Fruit fly (Drosophila melanogaster) Kc167 (cell line): Measurements from ENCODE around the gene CG3679.

Experiments used
- Myc ChIP-seq: fragments of >200 bp; optimal IDR thresholded peaks from 2 replicates; lab custom pipeline; 2017; ENCODE audit warnings: missing external identifiers
- Sin3A ChIP-seq: fragments of >200 bp; optimal IDR thresholded peaks from 2 replicates; lab custom pipeline; 2018; ENCODE audit warnings: missing external identifiers
- h ChIP-seq: fragments of >200 bp; optimal IDR thresholded peaks from 3 replicates; lab custom pipeline; 2018; ENCODE audit warnings: missing external identifiers
- insv ChIP-seq: fragments of >200 bp; optimal IDR thresholded peaks from 3 replicates; lab custom pipeline; 2018; ENCODE audit warnings: missing external identifiers
- psq ChIP-seq: fragments of >200 bp; optimal IDR thresholded peaks from 2 replicates; lab custom pipeline; 2017; ENCODE audit warnings: missing external identifiers

DNA sequence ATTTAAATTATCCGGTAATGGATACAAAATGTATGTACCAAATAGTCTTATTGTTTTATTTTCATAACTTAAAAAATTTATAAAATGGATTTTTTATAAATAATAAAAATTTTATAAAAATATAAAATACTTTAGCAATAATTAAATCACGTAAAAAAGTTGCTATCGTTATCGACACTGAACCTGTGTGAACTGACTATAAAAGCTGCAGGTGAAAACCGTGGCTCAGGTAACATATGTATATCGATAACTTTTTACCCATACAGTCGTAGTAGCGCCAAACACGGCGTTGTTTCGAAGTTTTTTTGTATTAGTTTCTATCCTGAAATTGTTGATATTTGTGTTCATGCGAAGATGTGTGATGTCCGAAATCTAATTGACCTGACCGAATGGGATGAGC lies at the start of gene CG3679:
- TF ChIP-seq psq (lab: Kevin White, UChicago) (no peak), h (no peak), Sin3A (lab: Kevin White, UChicago) (no peak), insv (lab: Kevin White, UChicago) (no peak), Myc (no peak)
